Worm (Caenorhabditis elegans) whole organism, early embryonic: Measurements from ENCODE around the gene str-169.

Experiments used
- F13C5.2 ChIP-seq: sonication (generic microtip); optimal IDR thresholded peaks from 2 replicates; lab custom pipeline; 2017; ENCODE audit warnings: mild to moderate bottlenecking, missing genetic modification characterization, inconsistent platforms, missing compliant biosample characterization
- ama-1 ChIP-seq: fragments of 150-350 bp; optimal IDR thresholded peaks from 2 replicates; lab custom pipeline; 2014
- tra-4 ChIP-seq: sonication (generic microtip); optimal IDR thresholded peaks from 2 replicates; lab custom pipeline; 2017; ENCODE audit warnings: missing genetic modification characterization, missing compliant biosample characterization

DNA sequence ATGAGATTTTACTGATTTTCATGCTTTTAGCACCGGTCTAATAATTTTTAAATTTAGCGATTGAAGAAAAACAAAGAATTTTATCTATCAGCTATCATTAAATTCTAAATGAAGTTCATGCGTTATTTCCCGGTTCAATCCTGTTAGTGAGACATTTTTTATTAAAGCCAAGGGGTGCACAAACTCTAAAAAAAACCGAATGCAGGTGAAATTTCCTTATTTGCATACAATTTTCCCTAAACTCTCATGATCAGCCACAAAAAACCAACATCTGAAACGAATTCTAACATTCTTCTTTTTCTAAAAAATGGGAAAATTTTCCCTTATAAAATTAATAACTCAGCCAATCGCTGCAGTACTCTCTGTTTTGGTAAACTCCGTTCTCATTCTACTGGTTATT, 32.8 kb upstream of the str-169 start, which contains the start of gene str-156:
- TF ChIP-seq tra-4 (tag; lab: Kevin White, UChicago): no peak
- TF ChIP-seq ama-1: no peak
- TF ChIP-seq F13C5.2 (tag; lab: Kevin White, UChicago): no peak
